Worm (Caenorhabditis elegans) whole organism, mixed stage, embryonic: ENCODE measurements around the gene F26F4.2.

ENCODE experiments used
- blmp-1 ChIP-seq: fragments of 150-350 bp; optimal IDR thresholded peaks from 2 replicates; lab custom pipeline; 2014; ENCODE audit warnings: missing biosample characterization, missing genetic modification characterization
- ceh-39 ChIP-seq: fragments of 150-350 bp; optimal IDR thresholded peaks from 2 replicates; lab custom pipeline; 2014; ENCODE audit warnings: missing biosample characterization, missing genetic modification characterization
- lsy-2 ChIP-seq: fragments of 150-350 bp; optimal IDR thresholded peaks from 2 replicates; lab custom pipeline; 2014; ENCODE audit warnings: missing biosample characterization, missing genetic modification characterization
- mab-5 ChIP-seq: fragments of 150-350 bp; optimal IDR thresholded peaks from 2 replicates; lab custom pipeline; 2014; ENCODE audit warnings: missing biosample characterization, missing genetic modification characterization
- mls-2 ChIP-seq: sonication (generic microtip); optimal IDR thresholded peaks from 2 replicates; lab custom pipeline; 2016; ENCODE audit warnings: mild to moderate bottlenecking, missing genetic modification characterization, moderate library complexity, missing compliant biosample characterization
- nhr-12 ChIP-seq: fragments of 150-350 bp; optimal IDR thresholded peaks from 2 replicates; lab custom pipeline; 2014; ENCODE audit warnings: missing biosample characterization, missing genetic modification characterization
- nhr-237 ChIP-seq: fragments of 150-350 bp; optimal IDR thresholded peaks from 2 replicates; lab custom pipeline; 2014; ENCODE audit warnings: missing biosample characterization, missing genetic modification characterization
- nhr-28 ChIP-seq: fragments of 150-350 bp; optimal IDR thresholded peaks from 2 replicates; lab custom pipeline; 2014; ENCODE audit warnings: missing biosample characterization, missing genetic modification characterization
- sem-2 ChIP-seq: fragments of 200-800 bp; sonication (Bioruptor generic); optimal IDR thresholded peaks from 2 replicates; lab custom pipeline; 2018; ENCODE audit warnings: mild to moderate bottlenecking, missing genetic modification characterization, missing compliant biosample characterization
- snpc-4 ChIP-seq: fragments of 150-350 bp; optimal IDR thresholded peaks from 2 replicates; lab custom pipeline; 2014; ENCODE audit warnings: missing biosample characterization, missing genetic modification characterization
- sptf-1 ChIP-seq: sonication (generic microtip); optimal IDR thresholded peaks from 2 replicates; lab custom pipeline; 2017; ENCODE audit warnings: mild to moderate bottlenecking, missing genetic modification characterization, moderate library complexity, missing compliant biosample characterization
- unc-39 ChIP-seq: fragments of 150-350 bp; optimal IDR thresholded peaks from 2 replicates; lab custom pipeline; 2014; ENCODE audit warnings: missing biosample characterization, missing genetic modification characterization
- ztf-11 ChIP-seq: fragments of 150-350 bp; optimal IDR thresholded peaks from 2 replicates; lab custom pipeline; 2014; ENCODE audit warnings: missing biosample characterization, missing genetic modification characterization

DNA sequence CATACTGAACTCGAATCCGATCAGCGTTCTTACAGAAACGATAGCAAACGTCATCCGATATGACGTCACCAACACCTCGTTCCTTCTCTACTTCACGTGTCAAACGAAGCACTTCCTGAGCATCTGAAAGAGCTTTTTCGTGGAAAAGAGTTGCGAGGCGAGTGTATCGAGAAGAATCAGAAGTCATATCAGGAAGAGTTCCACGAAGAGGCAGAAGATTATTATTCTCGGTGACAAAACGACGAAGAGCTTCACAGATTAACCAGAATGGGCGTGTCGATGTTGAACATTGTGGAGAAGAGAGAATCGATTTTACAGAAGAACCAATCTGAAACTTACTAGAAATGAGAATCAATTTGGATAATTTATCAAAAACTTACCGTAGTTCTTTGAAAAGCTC lies 7.8 kb downstream of the F26F4.2 start:
- TF ChIP-seq snpc-4 (no peak), nhr-237 (no peak), ztf-11 (tag; lab: Kevin White, UChicago) (no peak), lsy-2 (tag; lab: Kevin White, UChicago) (no peak), unc-39 (tag; lab: Kevin White, UChicago) (no peak), sem-2 (GFP tag; lab: Kevin White, UChicago) (no peak), ceh-39 (tag; lab: Kevin White, UChicago) (no peak), blmp-1 (tag; lab: Kevin White, UChicago) (no peak), nhr-28 (tag; lab: Kevin White, UChicago) (no peak), sptf-1 (tag; lab: Kevin White, UChicago) (no peak), mls-2 (tag; lab: Kevin White, UChicago) (no peak), nhr-12 (tag; lab: Kevin White, UChicago) (no peak), mab-5 (tag; lab: Kevin White, UChicago) (no peak)
